Worm (Caenorhabditis elegans): ENCODE data around the gene glc-1.

Gene glc-1

DNA sequence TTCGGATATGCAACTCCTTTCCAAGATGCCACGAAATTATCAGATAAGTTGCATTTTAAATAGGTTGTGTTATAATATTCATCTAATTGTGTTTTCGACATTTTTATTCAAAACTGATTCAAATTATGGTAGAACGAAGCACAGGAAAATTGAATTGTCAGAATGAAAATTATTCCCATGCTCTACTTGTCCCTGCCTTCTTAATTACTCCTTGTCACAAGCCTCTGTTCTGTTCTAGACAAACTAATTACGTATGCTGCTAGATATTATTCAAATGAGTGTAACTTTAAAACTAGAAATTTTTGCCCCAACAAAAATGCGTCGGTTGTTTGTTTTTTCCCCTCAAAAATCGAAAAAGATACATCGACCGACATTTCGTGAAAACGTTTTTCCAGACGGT is 24.6 kb downstream of the glc-1 start, which contains the start of gene srh-104:
srh-104 (minus strand) TSS at position 101 of the 400 bp plus-strand sequence.
- TF ChIP-seq php-3 (GFP tag; IDR thresholded peaks at IDR 0.05) = no peak
- TF ChIP-seq T26A8.4 (GFP tag; IDR thresholded peaks at IDR 0.05) = no peak
- no peak for TF ChIP-seq lin-15B (tag; optimal IDR thresholded peaks at IDR 0.05)
- no peak for TF ChIP-seq spr-1 (tag; optimal IDR thresholded peaks at IDR 0.05)
- TF ChIP-seq hlh-30 (tag; optimal IDR thresholded peaks at IDR 0.05; ENCODE audit: insufficient read depth) = no peak
- no peak for TF ChIP-seq lin-39 (tag; optimal IDR thresholded peaks at IDR 0.05)
- no peak for TF ChIP-seq snpc-1.2 (GFP tag; IDR thresholded peaks at IDR 0.05)
- no peak for TF ChIP-seq hif-1 (tag; optimal IDR thresholded peaks at IDR 0.05)
- TF ChIP-seq ceh-44 (GFP tag; IDR thresholded peaks at IDR 0.05) = no peak
- TF ChIP-seq jun-1 (tag; optimal IDR thresholded peaks at IDR 0.05) = no peak
- TF ChIP-seq daf-8 (GFP tag; IDR thresholded peaks at IDR 0.05) = no peak
- no peak for TF ChIP-seq dpl-1 (GFP tag; optimal IDR thresholded peaks at IDR 0.05)

DNA sequence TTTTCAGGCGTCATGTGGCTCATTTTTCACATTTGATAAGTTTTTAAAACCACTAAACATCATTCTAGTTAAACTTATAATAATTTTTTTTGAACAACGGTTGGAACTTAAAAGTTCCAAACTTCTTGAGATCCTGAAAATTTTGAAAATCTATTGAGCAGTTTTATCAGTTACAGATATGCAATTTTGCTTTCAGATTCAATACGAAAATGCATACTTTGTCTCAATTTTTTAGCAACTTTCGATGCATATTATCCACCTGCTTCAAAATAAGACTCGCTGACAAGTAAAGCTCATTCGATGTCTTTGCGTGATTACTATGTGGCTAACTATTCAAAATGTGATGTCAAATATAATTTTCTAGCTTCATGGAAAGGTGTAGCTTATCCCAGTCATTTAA is 27.1 kb downstream of the glc-1 start, which contains the start of gene srh-95:
srh-95 (plus strand) TSS at position 301 of the 400 bp plus-strand sequence.
- no peak for TF ChIP-seq daf-19 (GFP tag; conservative IDR thresholded peaks at IDR 0.05)
- no peak for TF ChIP-seq nhr-48 (tag; optimal IDR thresholded peaks at IDR 0.05)
- no peak for TF ChIP-seq nhr-77 (tag; optimal IDR thresholded peaks at IDR 0.05)
- no peak for TF ChIP-seq hmg-1.1 (GFP tag; IDR thresholded peaks at IDR 0.05)
- no peak for TF ChIP-seq hlh-30 (tag; optimal IDR thresholded peaks at IDR 0.05; ENCODE audit: insufficient read depth)
- no peak for TF ChIP-seq R02D3.7 (tag; optimal IDR thresholded peaks at IDR 0.05)
- no peak for TF ChIP-seq zip-2 (tag; optimal IDR thresholded peaks at IDR 0.05)
- TF ChIP-seq T20F7.1 (GFP tag; optimal IDR thresholded peaks at IDR 0.05) = no peak
- TF ChIP-seq D1046.2 (GFP tag; IDR thresholded peaks at IDR 0.05) = no peak
- TF ChIP-seq Y105C5A.15 (GFP tag; IDR thresholded peaks at IDR 0.05) = no peak
- no peak for TF ChIP-seq tag-97 (GFP tag; IDR thresholded peaks at IDR 0.05)
- TF ChIP-seq skn-1 (tag; optimal IDR thresholded peaks at IDR 0.05) = no peak
- TF ChIP-seq lin-38 (GFP tag; IDR thresholded peaks at IDR 0.05) = no peak
- no peak for TF ChIP-seq F26F4.8 (GFP tag; conservative IDR thresholded peaks at IDR 0.05)
- TF ChIP-seq tra-1 (GFP tag; IDR thresholded peaks at IDR 0.05) = no peak
- no peak for TF ChIP-seq nhr-111 (GFP tag; optimal IDR thresholded peaks at IDR 0.05)
- TF ChIP-seq lin-15B (tag; optimal IDR thresholded peaks at IDR 0.05) = no peak
- no peak for TF ChIP-seq gei-8 (GFP tag; optimal IDR thresholded peaks at IDR 0.05)
- no peak for TF ChIP-seq unc-130 (GFP tag; optimal IDR thresholded peaks at IDR 0.05)
- no peak for TF ChIP-seq fos-1 (tag; optimal IDR thresholded peaks at IDR 0.05)

DNA sequence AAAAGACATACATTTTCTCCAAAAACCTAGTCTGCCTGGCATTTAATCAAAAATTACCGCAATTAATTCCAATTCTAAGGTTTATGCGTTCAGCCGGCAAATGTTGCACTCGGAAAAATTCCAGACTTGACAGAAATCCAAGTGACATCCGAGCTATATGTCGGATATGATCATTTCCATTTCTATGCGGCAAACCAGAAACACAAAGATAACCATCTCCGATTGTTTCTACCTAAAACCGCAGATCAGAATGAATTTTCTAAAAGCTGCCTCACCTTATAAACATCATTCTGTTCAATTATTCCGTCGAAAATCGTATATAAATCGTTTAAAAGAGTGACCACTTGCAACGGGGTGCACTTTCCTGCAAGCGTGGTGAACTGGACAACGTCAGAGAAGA is 29.7 kb downstream of the glc-1 start:
- no peak for TF ChIP-seq cey-2 (tag; optimal IDR thresholded peaks at IDR 0.05; ENCODE audit: borderline replicate concordance, insufficient read depth)
- no peak for TF ChIP-seq lin-39 (tag; optimal IDR thresholded peaks at IDR 0.05)
- TF ChIP-seq mep-1 (tag; optimal IDR thresholded peaks at IDR 0.05) = no peak
- TF ChIP-seq attf-4 (tag; optimal IDR thresholded peaks at IDR 0.05) = no peak
- no peak for TF ChIP-seq duxl-1 (tag; optimal IDR thresholded peaks at IDR 0.05; ENCODE audit: poor library complexity)
- no peak for TF ChIP-seq D1046.2 (GFP tag; IDR thresholded peaks at IDR 0.05)

DNA sequence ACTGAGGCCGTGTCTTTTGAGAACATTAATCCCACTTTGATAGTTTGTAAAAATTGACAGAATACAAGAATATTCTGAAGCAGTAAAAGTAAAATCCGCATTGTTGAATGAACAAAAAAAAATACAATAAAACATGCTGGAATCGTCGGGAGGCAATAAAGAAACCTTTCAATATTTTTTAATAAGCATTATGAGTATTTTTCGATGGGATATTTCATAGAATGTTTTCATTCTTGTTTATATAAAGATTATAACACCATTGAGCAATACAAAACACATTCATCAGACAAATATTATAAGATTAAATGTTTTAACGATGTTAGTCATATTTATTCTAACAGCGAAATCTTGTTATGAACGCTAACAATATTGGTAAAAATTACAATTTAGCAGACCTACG is 34.3 kb downstream of the glc-1 start, which contains the start of gene gcy-20:
gcy-20 (minus strand) TSS at position 101 of the 400 bp plus-strand sequence.
- TF ChIP-seq arid-1 (GFP tag; conservative IDR thresholded peaks at IDR 0.05) (no peak), mes-2 (tag; optimal IDR thresholded peaks at IDR 0.05; ENCODE audit: poor library complexity, severe bottlenecking) (no peak), F49E8.2 (tag; optimal IDR thresholded peaks at IDR 0.05; ENCODE audit: borderline replicate concordance) (no peak), dmd-8 (GFP tag; IDR thresholded peaks at IDR 0.05) (no peak), lin-15B (tag; optimal IDR thresholded peaks at IDR 0.05) (no peak)
